Worm (Caenorhabditis elegans) whole organism, young adult: ENCODE data around the gene ZC412.5.

Experiments used
- B0019.2 ChIP-seq: fragments of 200-800 bp; sonication (Bioruptor generic); conservative IDR thresholded peaks from 2 replicates; pipeline ENCODE4 v1.3.6; 2022; ENCODE audit warnings: missing genetic modification reagents, missing genetic modification characterization, missing compliant biosample characterization
- B0261.1 ChIP-seq: sonication (generic microtip); optimal IDR thresholded peaks from 2 replicates; lab custom pipeline; 2016; ENCODE audit warnings: mild to moderate bottlenecking, missing genetic modification characterization, moderate library complexity, missing compliant biosample characterization
- B0336.3 ChIP-seq: fragments of 200-800 bp; sonication (Bioruptor generic); IDR thresholded peaks from 2 replicates; pipeline ENCODE4 v1.3.6; 2022; ENCODE audit warnings: missing genetic modification characterization, missing compliant biosample characterization
- C17E4.6 ChIP-seq: fragments of 200-800 bp; sonication (Bioruptor generic); IDR thresholded peaks from 2 replicates; pipeline ENCODE4 v1.3.6; 2022; ENCODE audit warnings: missing genetic modification reagents, missing genetic modification characterization, missing compliant biosample characterization
- F10E7.11 ChIP-seq: sonication (generic microtip); optimal IDR thresholded peaks from 2 replicates; lab custom pipeline; 2017; ENCODE audit warnings: mild to moderate bottlenecking, missing genetic modification characterization, moderate library complexity, missing compliant biosample characterization
- F33H1.4 ChIP-seq: fragments of 200-800 bp; sonication (Bioruptor generic); IDR thresholded peaks from 2 replicates; pipeline ENCODE4 v1.3.6; 2022; ENCODE audit warnings: missing genetic modification reagents, missing genetic modification characterization, missing compliant biosample characterization
- F55B11.4 ChIP-seq: sonication (generic microtip); optimal IDR thresholded peaks from 2 replicates; lab custom pipeline; 2016; ENCODE audit warnings: missing compliant biosample characterization, missing genetic modification characterization, borderline replicate concordance; ENCODE audit not compliant: insufficient read depth
- T26A5.8 ChIP-seq: sonication (generic microtip); optimal IDR thresholded peaks from 2 replicates; lab custom pipeline; 2016; ENCODE audit warnings: missing genetic modification characterization, missing compliant biosample characterization
- Y95B8A.8 ChIP-seq: fragments of 200-800 bp; sonication (Bioruptor generic); IDR thresholded peaks from 2 replicates; pipeline ENCODE4 v1.3.6; 2022; ENCODE audit warnings: missing genetic modification reagents, missing genetic modification characterization, missing compliant biosample characterization
- aptf-2 ChIP-seq: fragments of 200-800 bp; sonication (Bioruptor generic); conservative IDR thresholded peaks from 2 replicates; pipeline ENCODE4 v1.3.6; 2022; ENCODE audit warnings: missing genetic modification reagents, missing genetic modification characterization, missing compliant biosample characterization
- attf-5 ChIP-seq: fragments of 200-800 bp; sonication (Bioruptor generic); optimal IDR thresholded peaks from 2 replicates; lab custom pipeline; 2018; ENCODE audit warnings: mild to moderate bottlenecking, missing genetic modification characterization, missing compliant biosample characterization
- bed-1 ChIP-seq: fragments of 200-800 bp; sonication (Bioruptor generic); IDR thresholded peaks from 2 replicates; pipeline ENCODE4 v1.3.6; 2022; ENCODE audit warnings: missing genetic modification reagents, missing genetic modification characterization, missing compliant biosample characterization
- cebp-1 ChIP-seq, 2 experiments: fragments of 200-800 bp in 1 of 2; sonication (Bioruptor generic) in 1 of 2; sonication (generic microtip) in 1 of 2; IDR thresholded peaks in 1 of 2; optimal IDR thresholded peaks in 1 of 2; 2 replicates each; pipeline versions ENCODE4 v1.3.6 to Lab custom; 2017 to 2022; ENCODE audit warnings: missing compliant biosample characterization in 2 of 2, missing genetic modification characterization in 2 of 2, mild to moderate bottlenecking in 1 of 2, missing genetic modification reagents in 1 of 2, moderate library complexity in 1 of 2
- cebp-2 ChIP-seq: fragments of 200-800 bp; sonication (Bioruptor generic); IDR thresholded peaks from 2 replicates; pipeline ENCODE4 v1.3.6; 2022; ENCODE audit warnings: missing genetic modification characterization, missing compliant biosample characterization
- ceh-27 ChIP-seq: fragments of 200-800 bp; sonication (Bioruptor generic); optimal IDR thresholded peaks from 2 replicates; lab custom pipeline; 2018; ENCODE audit warnings: mild to moderate bottlenecking, missing genetic modification characterization, moderate library complexity, missing compliant biosample characterization
- ceh-58 ChIP-seq: fragments of 200-800 bp; sonication (Bioruptor generic); IDR thresholded peaks from 2 replicates; pipeline ENCODE4 v1.3.6; 2022; ENCODE audit warnings: missing genetic modification characterization, missing compliant biosample characterization
- die-1 ChIP-seq: sonication (generic microtip); optimal IDR thresholded peaks from 2 replicates; lab custom pipeline; 2016; ENCODE audit warnings: missing genotype, mild to moderate bottlenecking, missing genetic modification characterization, missing compliant biosample characterization
- dox-1 ChIP-seq: fragments of 200-800 bp; sonication (Bioruptor generic); IDR thresholded peaks from 2 replicates; pipeline ENCODE4 v1.3.6; 2022; ENCODE audit warnings: missing genetic modification reagents, missing genetic modification characterization, missing compliant biosample characterization
- dpl-1 ChIP-seq: fragments of 150-350 bp; optimal IDR thresholded peaks from 2 replicates; lab custom pipeline; 2014; ENCODE audit warnings: missing biosample characterization, missing genetic modification reagents, missing genetic modification characterization
- efl-1 ChIP-seq: fragments of 150-350 bp; optimal IDR thresholded peaks from 2 replicates; lab custom pipeline; 2014; ENCODE audit warnings: missing biosample characterization, missing genetic modification reagents, missing genetic modification characterization
- ets-4 ChIP-seq: fragments of 200-800 bp; sonication (Bioruptor generic); optimal IDR thresholded peaks from 2 replicates; lab custom pipeline; 2018; ENCODE audit warnings: mild to moderate bottlenecking, missing genetic modification characterization, missing compliant biosample characterization
- hlh-12 ChIP-seq: sonication (generic microtip); optimal IDR thresholded peaks from 2 replicates; lab custom pipeline; 2016; ENCODE audit warnings: missing genetic modification characterization, missing compliant biosample characterization
- hsf-1 ChIP-seq: fragments of 200-800 bp; sonication (Bioruptor generic); IDR thresholded peaks from 2 replicates; pipeline ENCODE4 v1.3.6; 2022; ENCODE audit warnings: missing genetic modification reagents, missing genetic modification characterization, missing compliant biosample characterization
- lin-26 ChIP-seq: fragments of 200-800 bp; sonication (Bioruptor generic); IDR thresholded peaks from 2 replicates; pipeline ENCODE4 v1.3.6; 2022; ENCODE audit warnings: missing genetic modification reagents, missing genetic modification characterization, missing compliant biosample characterization
- lin-54 ChIP-seq: fragments of 200-800 bp; sonication (Bioruptor generic); optimal IDR thresholded peaks from 2 replicates; lab custom pipeline; 2018; ENCODE audit warnings: mild to moderate bottlenecking, missing genetic modification characterization, missing compliant biosample characterization
- lir-1 ChIP-seq: fragments of 200-800 bp; sonication (Bioruptor generic); conservative IDR thresholded peaks from 2 replicates; pipeline ENCODE4 v1.3.6; 2022; ENCODE audit warnings: missing genetic modification reagents, missing genetic modification characterization, missing compliant biosample characterization
- madf-10 ChIP-seq: sonication (generic microtip); optimal IDR thresholded peaks from 2 replicates; lab custom pipeline; 2016; ENCODE audit warnings: mild to moderate bottlenecking, missing genetic modification characterization, missing compliant biosample characterization
- madf-8 ChIP-seq: fragments of 200-800 bp; sonication (Bioruptor generic); conservative IDR thresholded peaks from 2 replicates; pipeline ENCODE4 v1.3.6; 2022; ENCODE audit warnings: missing genetic modification reagents, missing genetic modification characterization, missing compliant biosample characterization
- mcd-1 ChIP-seq: fragments of 200-800 bp; sonication (Bioruptor generic); IDR thresholded peaks from 2 replicates; pipeline ENCODE4 v1.3.6; 2022; ENCODE audit warnings: missing genetic modification reagents, missing genetic modification characterization, missing compliant biosample characterization
- mes-4 ChIP-seq: sonication (generic microtip); optimal IDR thresholded peaks from 2 replicates; lab custom pipeline; 2016; ENCODE audit warnings: missing genotype, missing genetic modification characterization, missing compliant biosample characterization
- mxl-1 ChIP-seq: sonication (generic microtip); optimal IDR thresholded peaks from 2 replicates; lab custom pipeline; 2016; ENCODE audit warnings: missing genetic modification characterization, missing compliant biosample characterization
- nhr-27 ChIP-seq: fragments of 200-800 bp; sonication (Bioruptor generic); optimal IDR thresholded peaks from 2 replicates; lab custom pipeline; 2018; ENCODE audit warnings: mild to moderate bottlenecking, missing genetic modification characterization, moderate library complexity, missing compliant biosample characterization
- nhr-80 ChIP-seq: sonication (generic microtip); optimal IDR thresholded peaks from 2 replicates; lab custom pipeline; 2016; ENCODE audit warnings: missing genetic modification characterization, missing compliant biosample characterization
- pbrm-1 ChIP-seq: fragments of 200-800 bp; sonication (Bioruptor generic); IDR thresholded peaks from 2 replicates; pipeline ENCODE4 v1.3.6; 2022; ENCODE audit warnings: missing genetic modification reagents, missing genetic modification characterization, missing compliant biosample characterization
- pha-4 ChIP-seq: fragments of 150-350 bp; sonication (generic microtip); optimal IDR thresholded peaks from 2 replicates; lab custom pipeline; 2014; ENCODE audit warnings: missing biosample characterization, missing genetic modification reagents, missing genetic modification characterization
- rec-8 ChIP-seq, 2 experiments: sonication (generic microtip); optimal IDR thresholded peaks; 2 replicates each; lab custom pipeline; 2016; ENCODE audit warnings: mild to moderate bottlenecking in 2 of 2, missing genetic modification characterization in 2 of 2, missing genetic modification reagents in 2 of 2, missing genotype in 2 of 2, missing biosample characterization in 1 of 2, missing compliant biosample characterization in 1 of 2, moderate library complexity in 1 of 2
- repo-1 ChIP-seq: sonication (generic microtip); optimal IDR thresholded peaks from 2 replicates; lab custom pipeline; 2017; ENCODE audit warnings: mild to moderate bottlenecking, missing genetic modification characterization, missing compliant biosample characterization
- rpc-1 ChIP-seq, 2 experiments: fragments of 150-350 bp in 1 of 2; sonication (generic microtip) in 1 of 2; optimal IDR thresholded peaks; 2 replicates each; lab custom pipeline; 2014 to 2018; ENCODE audit warnings: missing biosample characterization in 1 of 2, missing genetic modification characterization in 1 of 2, missing genetic modification reagents in 1 of 2, missing genotype in 1 of 2
- sea-2 ChIP-seq: fragments of 200-800 bp; sonication (Bioruptor generic); IDR thresholded peaks from 2 replicates; pipeline ENCODE4 v1.3.6; 2022; ENCODE audit warnings: missing genetic modification characterization, missing compliant biosample characterization
- snpc-3.4 ChIP-seq: sonication (generic microtip); optimal IDR thresholded peaks from 2 replicates; lab custom pipeline; 2017; ENCODE audit warnings: missing genetic modification characterization, mild to moderate bottlenecking, missing compliant biosample characterization, antibody characterized with exemption, moderate library complexity, missing genotype, missing genetic modification reagents
- snpc-4 ChIP-seq, 5 experiments: fragments of 150-350 bp in 1 of 5; sonication (generic microtip) in 4 of 5; optimal IDR thresholded peaks; 2 replicates each; lab custom pipeline; 2014 to 2018; ENCODE audit warnings: missing genetic modification characterization in 5 of 5, missing biosample characterization in 3 of 5, antibody characterized with exemption in 2 of 5, mild to moderate bottlenecking in 2 of 5, missing compliant biosample characterization in 2 of 5, missing genotype in 2 of 5, moderate library complexity in 2 of 5, missing genetic modification reagents in 1 of 5
- somi-1 ChIP-seq: fragments of 200-800 bp; sonication (Bioruptor generic); optimal IDR thresholded peaks from 2 replicates; lab custom pipeline; 2018; ENCODE audit warnings: mild to moderate bottlenecking, missing genetic modification characterization, missing compliant biosample characterization
- tbp1 ChIP-seq: fragments of 200-800 bp; sonication (Bioruptor generic); optimal IDR thresholded peaks from 2 replicates; lab custom pipeline; 2018; ENCODE audit warnings: mild to moderate bottlenecking, missing genetic modification characterization, missing compliant biosample characterization
- tlf-1 ChIP-seq: fragments of 200-800 bp; sonication (Bioruptor generic); optimal IDR thresholded peaks from 2 replicates; lab custom pipeline; 2018; ENCODE audit warnings: mild to moderate bottlenecking, missing genetic modification characterization, missing compliant biosample characterization
- zfh-2 ChIP-seq: fragments of 200-800 bp; sonication (Bioruptor generic); conservative IDR thresholded peaks from 2 replicates; pipeline ENCODE4 v1.3.6; 2022; ENCODE audit warnings: missing genetic modification reagents, missing genetic modification characterization, missing compliant biosample characterization

Gene ZC412.5

DNA sequence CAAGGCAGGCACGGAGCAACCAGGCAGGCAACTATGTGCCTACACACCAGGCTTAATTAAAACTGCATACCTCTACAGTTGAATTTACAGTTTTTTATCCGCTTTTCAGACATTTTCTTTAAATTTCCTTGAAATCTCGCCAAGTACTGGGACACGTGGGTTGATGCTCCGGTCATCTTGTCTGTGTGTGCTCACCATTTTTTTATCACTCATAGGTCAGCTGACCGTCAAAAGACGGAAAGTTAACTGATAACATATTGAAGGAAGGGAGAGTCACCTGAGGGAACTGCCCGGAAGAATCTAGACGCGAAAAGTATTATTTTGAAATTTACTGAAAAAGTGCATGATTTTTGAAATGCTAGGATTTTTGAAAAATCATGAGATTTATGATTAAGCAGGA is 24.7 kb downstream of the ZC412.5 start (continued):
- TF ChIP-seq F33H1.4 (GFP tag; lab: Robert Waterston, UW), result no peak
- TF ChIP-seq pha-4 (tag; lab: Kevin White, UChicago), result peak; percentile 82
- peak; percentile 67 for TF ChIP-seq dox-1 (GFP tag; lab: Robert Waterston, UW)
- TF ChIP-seq tbp1, result peak; percentile 39
- peak; percentile 62 for TF ChIP-seq ets-4 (GFP tag; lab: Kevin White, UChicago)
- no peak for TF ChIP-seq dpl-1 (GFP tag; lab: Kevin White, UChicago)
- no peak for TF ChIP-seq repo-1 (tag; lab: Kevin White, UChicago)
- TF ChIP-seq attf-5, result no peak
- TF ChIP-seq B0019.2 (GFP tag; lab: Robert Waterston, UW), result no peak
- no peak for TF ChIP-seq mxl-1 (tag; lab: Kevin White, UChicago)
- TF ChIP-seq hsf-1 (GFP tag; lab: Robert Waterston, UW), result peak; percentile 82; the same call in 1 of the 2 replicates
- no peak for TF ChIP-seq rpc-1 (optimal IDR thresholded peaks at IDR 0.05; lab: Kevin White, UChicago)
- no peak for TF ChIP-seq rpc-1 (tag; optimal IDR thresholded peaks at IDR 0.05; lab: Kevin White, UChicago)

ce11 chrV:14849628-14850027 is 25.6 kb downstream of the ZC412.5 start:
- TF ChIP-seq F55B11.4 (tag; lab: Kevin White, UChicago), result no peak
- TF ChIP-seq lin-26 (GFP tag; lab: Robert Waterston, UW), result no peak
- no peak for TF ChIP-seq F10E7.11 (tag; lab: Kevin White, UChicago)
- no peak; the same call in none of the 2 replicates for TF ChIP-seq pbrm-1
- no peak for TF ChIP-seq efl-1 (GFP tag; lab: Kevin White, UChicago)
- TF ChIP-seq ets-4 (GFP tag; lab: Kevin White, UChicago), result no peak
- peak; percentile 16 for TF ChIP-seq madf-10 (tag; lab: Kevin White, UChicago)
- TF ChIP-seq mes-4, result no peak
- peak; percentile 75 for TF ChIP-seq nhr-80 (tag; lab: Kevin White, UChicago)
- TF ChIP-seq lin-54, result peak; percentile 26
- no peak for TF ChIP-seq sea-2 (GFP tag; lab: Robert Waterston, UW)
- TF ChIP-seq snpc-3.4 (tag; lab: Kevin White, UChicago), result peak; percentile 4
- 0 out of 2 replicates have a peak, but pooled peaks have one; percentile 24 for TF ChIP-seq cebp-1 (GFP tag; IDR thresholded peaks at IDR 0.05; lab: Robert Waterston, UW)
- TF ChIP-seq cebp-1 (tag; optimal IDR thresholded peaks at IDR 0.05; lab: Kevin White, UChicago), result peak; percentile 76
- no peak for TF ChIP-seq B0261.1 (tag; lab: Kevin White, UChicago)
- 0 out of 2 replicates have a peak, but pooled peaks have one; percentile 22 for TF ChIP-seq lir-1 (GFP tag; lab: Robert Waterston, UW)
- no peak for TF ChIP-seq rec-8 (tag; optimal IDR thresholded peaks at IDR 0.05; lab: Kevin White, UChicago)
- no peak for TF ChIP-seq nhr-27 (tag; lab: Kevin White, UChicago)
- TF ChIP-seq ceh-27 (GFP tag; lab: Kevin White, UChicago), result no peak
- no peak for TF ChIP-seq madf-8 (GFP tag; lab: Robert Waterston, UW)
- TF ChIP-seq C17E4.6 (GFP tag; lab: Robert Waterston, UW), result no peak
- TF ChIP-seq hlh-12, result no peak
- TF ChIP-seq snpc-4 (GFP tag; optimal IDR thresholded peaks at IDR 0.05; lab: Kevin White, UChicago), result no peak
- peak in 3 of 4 experiments; percentile 19 to 49 (median 39) for TF ChIP-seq snpc-4 (tag; optimal IDR thresholded peaks at IDR 0.05; lab: Kevin White, UChicago)
- TF ChIP-seq aptf-2, result no peak
- TF ChIP-seq somi-1, result peak; percentile 84
- peak; percentile 57; the same call in 1 of the 2 replicates for TF ChIP-seq zfh-2 (GFP tag; lab: Robert Waterston, UW)
- peak; percentile 50; the same call in 1 of the 2 replicates for TF ChIP-seq B0336.3 (GFP tag; lab: Robert Waterston, UW)
- TF ChIP-seq cebp-2, result no peak
- peak; percentile 39 for TF ChIP-seq tlf-1 (GFP tag; lab: Kevin White, UChicago)
- TF ChIP-seq ceh-58 (GFP tag; lab: Robert Waterston, UW), result no peak
- TF ChIP-seq dox-1 (GFP tag; lab: Robert Waterston, UW), result peak; percentile 44; the same call in 1 of the 2 replicates
- TF ChIP-seq Y95B8A.8, result 0 out of 2 replicates have a peak, but pooled peaks have one; percentile 36
- peak; percentile 45 for TF ChIP-seq mcd-1 (GFP tag; lab: Robert Waterston, UW)
- no peak for TF ChIP-seq bed-1 (GFP tag; lab: Robert Waterston, UW)
- no peak for TF ChIP-seq T26A5.8 (tag; lab: Kevin White, UChicago)
- no peak for TF ChIP-seq pha-4 (tag; lab: Kevin White, UChicago)
- TF ChIP-seq die-1 (tag; lab: Kevin White, UChicago), result peak; percentile 29
